Worm (Caenorhabditis elegans): ENCODE measurements around the gene twk-16.

twk-16 gene

DNA sequence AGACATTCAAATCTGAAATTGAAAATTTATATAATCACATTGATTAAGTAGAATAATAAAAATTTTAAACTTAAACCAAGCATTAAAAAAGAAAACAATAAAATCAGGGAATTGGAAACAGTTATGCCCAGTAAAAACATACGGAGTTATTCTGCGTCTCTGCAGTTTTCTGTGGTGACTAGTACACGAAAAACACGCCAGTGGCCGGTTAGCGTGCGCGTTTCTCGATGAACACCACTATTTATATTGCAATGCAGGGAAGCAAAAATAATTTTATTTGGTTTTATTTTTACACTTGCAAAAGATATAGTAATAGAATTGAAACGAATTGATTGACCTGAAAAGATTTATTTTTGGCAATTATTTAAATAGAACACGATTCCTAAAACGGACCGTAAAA, 18.9 kb downstream of the twk-16 start, which contains the start of gene sec-3 (continued):
- TF ChIP-seq mes-2 (tag; optimal IDR thresholded peaks at IDR 0.05; ENCODE audit: poor library complexity, severe bottlenecking) (peak; percentile 93), ama-1 (optimal IDR thresholded peaks at IDR 0.05) (peak; percentile 15), spr-1 (tag; optimal IDR thresholded peaks at IDR 0.05) (peak; percentile 80), aha-1 (tag) (peak; percentile 98), F26F4.8 (GFP tag; conservative IDR thresholded peaks at IDR 0.05) (no peak), dmd-9 (GFP tag; IDR thresholded peaks at IDR 0.05) (peak; percentile 51; the same call in 1 of the 2 replicates), zip-2 (tag; optimal IDR thresholded peaks at IDR 0.05) (no peak), fkh-10 (GFP tag; optimal IDR thresholded peaks at IDR 0.05) (peak; percentile 60), nhr-6 (tag; optimal IDR thresholded peaks at IDR 0.05) (peak; percentile 73), duxl-1 (tag; optimal IDR thresholded peaks at IDR 0.05; ENCODE audit: poor library complexity) (peak; percentile 85), Y5F2A.4 (GFP tag; optimal IDR thresholded peaks at IDR 0.05) (no peak), lin-15B (tag; optimal IDR thresholded peaks at IDR 0.05) (peak; percentile 12), daf-16 (GFP tag; optimal IDR thresholded peaks at IDR 0.05) (peak; percentile 47 to 58), daf-16 (tag; optimal IDR thresholded peaks at IDR 0.05) (peak; percentile 83), nhr-42 (GFP tag; IDR thresholded peaks at IDR 0.05) (peak; percentile 63; the same call in 1 of the 2 replicates), set-16 (GFP tag; IDR thresholded peaks at IDR 0.05) (no peak), pqm-1 (tag; optimal IDR thresholded peaks at IDR 0.05) (peak; percentile 49), T20F7.1 (GFP tag; optimal IDR thresholded peaks at IDR 0.05) (no peak), ZK546.5 (tag; optimal IDR thresholded peaks at IDR 0.05) (no peak), hlh-11 (tag; optimal IDR thresholded peaks at IDR 0.05) (peak; percentile 93), mdl-1 (tag; optimal IDR thresholded peaks at IDR 0.05) (peak; percentile 11 to 66), mxl-3 (GFP tag; optimal IDR thresholded peaks at IDR 0.05) (peak; percentile 62), ztf-11 (tag; optimal IDR thresholded peaks at IDR 0.05) (no peak), rbr-2 (tag; optimal IDR thresholded peaks at IDR 0.05) (peak; percentile 88), aly-2 (tag; optimal IDR thresholded peaks at IDR 0.05) (no peak), spr-3 (GFP tag; optimal IDR thresholded peaks at IDR 0.05) (peak; percentile 42), nhr-102 (tag; optimal IDR thresholded peaks at IDR 0.05) (peak; percentile 93), saeg-2 (GFP tag; IDR thresholded peaks at IDR 0.05) (0 out of 2 replicates have a peak, but pooled peaks have one; percentile 45), lin-1 (GFP tag; IDR thresholded peaks at IDR 0.05) (peak; percentile 35; the same call in 1 of the 2 replicates), pha-4 (GFP tag; IDR thresholded peaks at IDR 0.05) (peak; percentile 55), pha-4 (tag; optimal IDR thresholded peaks at IDR 0.05) (peak; percentile 88), ceh-44 (GFP tag; IDR thresholded peaks at IDR 0.05) (no peak), hmg-1.1 (GFP tag; IDR thresholded peaks at IDR 0.05) (peak; percentile 87), jun-1 (tag; optimal IDR thresholded peaks at IDR 0.05) (peak; percentile 70), nhr-48 (tag; optimal IDR thresholded peaks at IDR 0.05) (peak; percentile 79), unc-130 (GFP tag; optimal IDR thresholded peaks at IDR 0.05) (no peak), ztf-7 (tag; optimal IDR thresholded peaks at IDR 0.05) (peak; percentile 75), nhr-11 (tag; optimal IDR thresholded peaks at IDR 0.05) (peak; percentile 49), ceh-20 (GFP tag; IDR thresholded peaks at IDR 0.05) (0 out of 2 replicates have a peak, but pooled peaks have one; percentile 54), tra-1 (GFP tag; IDR thresholded peaks at IDR 0.05) (peak; percentile 53; the same call in 1 of the 2 replicates), vab-7 (GFP tag; IDR thresholded peaks at IDR 0.05) (peak; percentile 19; the same call in 1 of the 2 replicates), F10B5.3 (tag; optimal IDR thresholded peaks at IDR 0.05) (peak; percentile 73), attf-4 (tag; optimal IDR thresholded peaks at IDR 0.05) (no peak), sdz-12 (GFP tag; optimal IDR thresholded peaks at IDR 0.05) (no peak), egl-27 (tag; optimal IDR thresholded peaks at IDR 0.05) (no peak), nhr-25 (tag; optimal IDR thresholded peaks at IDR 0.05; ENCODE audit: borderline replicate concordance, insufficient read depth) (peak; percentile 81), F37D6.2 (tag; optimal IDR thresholded peaks at IDR 0.05) (peak; percentile 68), lin-13 (GFP tag; optimal IDR thresholded peaks at IDR 0.05) (peak; percentile 84), lin-29 (GFP tag; IDR thresholded peaks at IDR 0.05) (peak; percentile 53; the same call in 1 of the 2 replicates), nhr-77 (tag; optimal IDR thresholded peaks at IDR 0.05) (peak; percentile 83), snpc-1.2 (GFP tag; IDR thresholded peaks at IDR 0.05) (no peak), tag-97 (GFP tag; IDR thresholded peaks at IDR 0.05) (no peak)
